Worm (Caenorhabditis elegans) whole organism, mixed stage, embryonic: ENCODE data around the gene F59F5.4.

Experiments
- M03D4.4 ChIP-seq: sonication (generic microtip); optimal IDR thresholded peaks from 2 replicates; lab custom pipeline; 2017; ENCODE audit warnings: mild to moderate bottlenecking, missing genetic modification characterization, missing compliant biosample characterization
- bed-3 ChIP-seq: fragments of 200-800 bp; sonication (Bioruptor generic); optimal IDR thresholded peaks from 3 replicates; lab custom pipeline; 2018; ENCODE audit warnings: mild to moderate bottlenecking, missing genetic modification characterization, moderate library complexity, missing compliant biosample characterization
- blmp-1 ChIP-seq: fragments of 150-350 bp; optimal IDR thresholded peaks from 2 replicates; lab custom pipeline; 2014; ENCODE audit warnings: missing biosample characterization, missing genetic modification characterization
- ceh-39 ChIP-seq: fragments of 150-350 bp; optimal IDR thresholded peaks from 2 replicates; lab custom pipeline; 2014; ENCODE audit warnings: missing biosample characterization, missing genetic modification characterization
- ces-1 ChIP-seq: fragments of 150-350 bp; optimal IDR thresholded peaks from 2 replicates; lab custom pipeline; 2014; ENCODE audit warnings: missing biosample characterization, missing genetic modification reagents, missing genetic modification characterization
- cnd-1 ChIP-seq: fragments of 200-800 bp; sonication (Bioruptor generic); optimal IDR thresholded peaks from 2 replicates; lab custom pipeline; 2018; ENCODE audit warnings: mild to moderate bottlenecking, missing genetic modification characterization, missing compliant biosample characterization
- drap-1 ChIP-seq: fragments of 200-800 bp; sonication (Bioruptor generic); optimal IDR thresholded peaks from 3 replicates; lab custom pipeline; 2018; ENCODE audit warnings: mild to moderate bottlenecking, missing genetic modification characterization, missing compliant biosample characterization
- elt-1 ChIP-seq: sonication (generic microtip); optimal IDR thresholded peaks from 2 replicates; lab custom pipeline; 2017; ENCODE audit warnings: missing genetic modification characterization, mild to moderate bottlenecking, missing compliant biosample characterization, antibody characterized with exemption, moderate library complexity, borderline replicate concordance; ENCODE audit not compliant: insufficient read depth
- elt-3 ChIP-seq: fragments of 150-350 bp; optimal IDR thresholded peaks from 2 replicates; lab custom pipeline; 2014; ENCODE audit warnings: missing biosample characterization, missing genetic modification characterization
- flh-1 ChIP-seq: fragments of 200-800 bp; sonication (Bioruptor generic); optimal IDR thresholded peaks from 2 replicates; lab custom pipeline; 2018; ENCODE audit warnings: mild to moderate bottlenecking, missing genetic modification characterization, moderate library complexity, missing compliant biosample characterization
- ham-2 ChIP-seq: fragments of 200-800 bp; sonication (Bioruptor generic); optimal IDR thresholded peaks from 2 replicates; lab custom pipeline; 2018; ENCODE audit warnings: mild to moderate bottlenecking, missing genetic modification characterization, missing compliant biosample characterization
- hlh-1 ChIP-seq: fragments of 150-350 bp; optimal IDR thresholded peaks from 2 replicates; lab custom pipeline; 2014; ENCODE audit warnings: missing biosample characterization, missing genetic modification reagents, missing genetic modification characterization
- lin-13 ChIP-seq: fragments of 150-350 bp; optimal IDR thresholded peaks from 2 replicates; lab custom pipeline; 2014; ENCODE audit warnings: missing biosample characterization, missing genetic modification characterization
- lin-32 ChIP-seq: fragments of 200-800 bp; sonication (Bioruptor generic); optimal IDR thresholded peaks from 2 replicates; lab custom pipeline; 2018; ENCODE audit warnings: mild to moderate bottlenecking, missing genetic modification characterization, missing compliant biosample characterization
- lsy-2 ChIP-seq: fragments of 150-350 bp; optimal IDR thresholded peaks from 2 replicates; lab custom pipeline; 2014; ENCODE audit warnings: missing biosample characterization, missing genetic modification characterization
- mab-5 ChIP-seq: fragments of 150-350 bp; optimal IDR thresholded peaks from 2 replicates; lab custom pipeline; 2014; ENCODE audit warnings: missing biosample characterization, missing genetic modification characterization
- mep-1 ChIP-seq: fragments of 150-350 bp; optimal IDR thresholded peaks from 2 replicates; lab custom pipeline; 2017; ENCODE audit warnings: missing biosample characterization, missing genetic modification reagents, missing genetic modification characterization, inconsistent platforms
- mls-2 ChIP-seq: sonication (generic microtip); optimal IDR thresholded peaks from 2 replicates; lab custom pipeline; 2016; ENCODE audit warnings: mild to moderate bottlenecking, missing genetic modification characterization, moderate library complexity, missing compliant biosample characterization
- nhr-2 ChIP-seq: fragments of 150-350 bp; optimal IDR thresholded peaks from 2 replicates; lab custom pipeline; 2014; ENCODE audit warnings: missing biosample characterization, missing genetic modification characterization
- nhr-237 ChIP-seq: fragments of 150-350 bp; optimal IDR thresholded peaks from 2 replicates; lab custom pipeline; 2014; ENCODE audit warnings: missing biosample characterization, missing genetic modification characterization
- nhr-28 ChIP-seq: fragments of 150-350 bp; optimal IDR thresholded peaks from 2 replicates; lab custom pipeline; 2014; ENCODE audit warnings: missing biosample characterization, missing genetic modification characterization
- pha-4 ChIP-seq: fragments of 150-350 bp; optimal IDR thresholded peaks from 2 replicates; lab custom pipeline; 2018; ENCODE audit warnings: missing biosample characterization, missing genetic modification reagents, missing genetic modification characterization
- sem-2 ChIP-seq: fragments of 200-800 bp; sonication (Bioruptor generic); optimal IDR thresholded peaks from 2 replicates; lab custom pipeline; 2018; ENCODE audit warnings: mild to moderate bottlenecking, missing genetic modification characterization, missing compliant biosample characterization
- sptf-1 ChIP-seq: sonication (generic microtip); optimal IDR thresholded peaks from 2 replicates; lab custom pipeline; 2017; ENCODE audit warnings: mild to moderate bottlenecking, missing genetic modification characterization, moderate library complexity, missing compliant biosample characterization
- tbx-8 ChIP-seq: fragments of 200-800 bp; sonication (Bioruptor generic); optimal IDR thresholded peaks from 2 replicates; lab custom pipeline; 2018; ENCODE audit warnings: mild to moderate bottlenecking, missing genetic modification characterization, moderate library complexity, missing compliant biosample characterization
- unc-120 ChIP-seq: sonication (generic microtip); optimal IDR thresholded peaks from 2 replicates; lab custom pipeline; 2017; ENCODE audit warnings: missing genetic modification characterization, missing compliant biosample characterization; ENCODE audit not compliant: poor library complexity, severe bottlenecking
- unc-39 ChIP-seq: fragments of 150-350 bp; optimal IDR thresholded peaks from 2 replicates; lab custom pipeline; 2014; ENCODE audit warnings: missing biosample characterization, missing genetic modification characterization
- unc-62 ChIP-seq: fragments of 150-350 bp; optimal IDR thresholded peaks from 2 replicates; lab custom pipeline; 2014; ENCODE audit warnings: missing biosample characterization, missing genetic modification reagents, missing genetic modification characterization
- zip-8 ChIP-seq: fragments of 150-350 bp; optimal IDR thresholded peaks from 2 replicates; lab custom pipeline; 2014; ENCODE audit warnings: missing biosample characterization, missing genetic modification characterization
- ztf-11 ChIP-seq: fragments of 150-350 bp; optimal IDR thresholded peaks from 2 replicates; lab custom pipeline; 2014; ENCODE audit warnings: missing biosample characterization, missing genetic modification characterization

F59F5.4 gene

DNA sequence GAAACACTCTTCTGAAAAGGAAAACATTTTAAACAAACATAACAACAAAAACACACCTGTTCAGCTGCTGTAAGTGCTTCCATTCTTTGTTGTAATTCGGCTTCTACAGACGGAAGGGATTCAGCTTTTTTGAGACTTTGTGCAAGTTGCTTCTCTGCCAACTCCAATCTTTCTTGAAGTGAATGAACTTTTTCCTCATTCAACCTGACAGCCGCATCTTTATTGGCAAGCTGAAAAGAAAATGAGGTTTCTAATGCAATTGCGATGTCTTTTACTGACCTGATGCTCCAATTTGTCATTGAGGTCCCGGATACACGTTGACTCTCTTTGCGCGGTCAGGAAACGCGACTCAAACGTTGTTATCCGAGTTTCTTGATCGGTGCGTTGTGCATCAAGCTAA lies 10.2 kb downstream of the F59F5.4 start:
- peak; percentile 6 for TF ChIP-seq ces-1
- no peak for TF ChIP-seq pha-4

ce11 chrX:10555189-10555964 lies 12.6 kb downstream of the F59F5.4 start, which contains the start of gene syd-2:
syd-2 (minus strand) TSS chrX:10555239.
- TF ChIP-seq lin-13 (peak; percentile 28), nhr-237 (no peak), ces-1 (peak; percentile 56), elt-1 (tag; lab: Kevin White, UChicago) (no peak), mab-5 (tag; lab: Kevin White, UChicago) (no peak), ceh-39 (tag; lab: Kevin White, UChicago) (peak; percentile 37), M03D4.4 (tag; lab: Kevin White, UChicago) (peak; percentile 62), mls-2 (tag; lab: Kevin White, UChicago) (peak; percentile 89), tbx-8 (peak; percentile 9), nhr-2 (peak; percentile 99), hlh-1 (tag; lab: Kevin White, UChicago) (peak; percentile 54), sptf-1 (tag; lab: Kevin White, UChicago) (peak; percentile 83), mep-1 (tag; lab: Kevin White, UChicago) (peak; percentile 79), unc-39 (peak; percentile 2), flh-1 (GFP tag; lab: Kevin White, UChicago) (no peak), lsy-2 (tag; lab: Kevin White, UChicago) (peak; percentile 15), bed-3 (no peak), unc-62 (peak; percentile 68), pha-4 (peak; percentile 46), ztf-11 (tag; lab: Kevin White, UChicago) (peak; percentile 64), cnd-1 (peak; percentile 81), drap-1 (peak; percentile 82), ham-2 (peak; percentile 85), unc-120 (tag; lab: Kevin White, UChicago) (peak; percentile 93), blmp-1 (no peak), sem-2 (GFP tag; lab: Kevin White, UChicago) (peak; percentile 39)

DNA sequence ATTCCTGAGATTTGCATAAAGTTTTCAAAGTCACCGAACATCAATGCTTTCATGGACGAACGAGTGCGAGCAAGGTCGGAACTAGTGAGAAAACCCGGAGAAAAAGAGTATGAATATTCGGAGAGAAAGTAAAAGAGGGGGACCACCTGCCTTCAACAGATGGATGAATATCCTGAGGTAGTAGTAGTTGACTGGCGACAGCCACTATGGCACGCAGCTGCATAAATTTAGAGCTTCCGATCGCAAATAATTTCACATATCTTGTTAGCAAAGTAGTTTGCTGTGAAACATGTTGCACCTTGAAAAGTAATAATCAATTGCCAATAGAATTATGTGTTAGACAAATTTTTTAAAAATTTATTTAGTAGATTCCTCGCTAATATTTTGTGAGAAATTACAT lies 14.0 kb downstream of the F59F5.4 start:
- TF ChIP-seq mls-2 (tag; lab: Kevin White, UChicago): no peak
- no peak for TF ChIP-seq sem-2 (GFP tag; lab: Kevin White, UChicago)
- no peak for TF ChIP-seq mab-5 (tag; lab: Kevin White, UChicago)
- peak; percentile 31 for TF ChIP-seq unc-120 (tag; lab: Kevin White, UChicago)
- TF ChIP-seq lin-32: peak; percentile 52
- TF ChIP-seq hlh-1 (tag; lab: Kevin White, UChicago): peak; percentile 42
- no peak for TF ChIP-seq lsy-2 (tag; lab: Kevin White, UChicago)
- no peak for TF ChIP-seq unc-39
- no peak for TF ChIP-seq nhr-28
- TF ChIP-seq flh-1 (GFP tag; lab: Kevin White, UChicago): no peak
- no peak for TF ChIP-seq ces-1
- no peak for TF ChIP-seq drap-1
- no peak for TF ChIP-seq lin-13
- no peak for TF ChIP-seq nhr-237

DNA sequence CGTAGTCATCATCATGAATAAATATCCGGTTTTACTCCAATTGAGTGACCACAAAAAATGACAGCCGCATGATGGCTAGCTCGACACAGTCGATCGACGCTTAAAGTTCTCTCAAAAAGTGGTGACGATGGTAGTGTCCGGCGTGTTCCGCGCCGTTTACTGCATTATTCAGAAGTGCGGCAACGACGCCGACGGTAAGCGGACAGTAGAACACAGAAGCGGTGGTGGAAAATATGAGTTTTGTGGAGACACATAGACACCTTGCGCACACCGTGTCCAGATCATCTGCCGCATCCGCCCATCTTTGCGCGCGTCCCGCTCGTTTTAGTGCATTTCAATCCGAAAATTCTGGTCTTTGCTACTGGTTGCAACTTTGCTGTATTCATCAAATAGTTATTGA lies 16.4 kb downstream of the F59F5.4 start, which contains the start of gene F59F5.7:
F59F5.7 (plus strand) TSS at position 301 of the 400 bp plus-strand sequence.
- TF ChIP-seq lsy-2 (tag; lab: Kevin White, UChicago): no peak
- no peak for TF ChIP-seq ham-2
- TF ChIP-seq sem-2 (GFP tag; lab: Kevin White, UChicago): no peak
- TF ChIP-seq unc-39: no peak
- no peak for TF ChIP-seq flh-1 (GFP tag; lab: Kevin White, UChicago)
- TF ChIP-seq unc-120 (tag; lab: Kevin White, UChicago): no peak
- TF ChIP-seq elt-3 (tag; lab: Kevin White, UChicago): no peak
- TF ChIP-seq zip-8 (tag; lab: Kevin White, UChicago): no peak
- no peak for TF ChIP-seq tbx-8
- no peak for TF ChIP-seq drap-1
- TF ChIP-seq bed-3: no peak
- no peak for TF ChIP-seq elt-1 (tag; lab: Kevin White, UChicago)
- no peak for TF ChIP-seq sptf-1 (tag; lab: Kevin White, UChicago)
- no peak for TF ChIP-seq ztf-11 (tag; lab: Kevin White, UChicago)

DNA sequence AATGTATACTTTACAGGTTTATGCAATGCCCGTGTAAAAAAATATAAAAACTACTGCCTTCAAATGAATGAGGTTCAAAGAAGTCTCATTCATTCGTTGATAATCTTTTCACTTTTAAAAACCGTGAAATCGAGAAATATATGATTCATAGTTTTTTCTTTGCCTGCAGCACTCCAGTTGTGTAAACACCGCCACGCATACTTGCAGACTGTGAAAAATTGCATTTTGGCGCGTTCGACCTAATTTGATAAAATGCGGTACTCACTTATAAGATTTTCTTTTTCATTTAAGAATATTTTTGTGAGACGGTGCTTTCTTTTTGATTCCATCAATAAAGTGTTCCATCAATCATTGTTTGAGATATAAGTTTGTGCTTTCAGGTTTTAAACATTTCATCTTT lies 24.0 kb downstream of the F59F5.4 start:
- no peak for TF ChIP-seq mls-2 (tag; lab: Kevin White, UChicago)
- peak; percentile 83 for TF ChIP-seq ces-1
- TF ChIP-seq, all 35 proteins: peak for 1
